Fruit fly (Drosophila melanogaster) whole organism, prepupa: ENCODE measurements around the gene CheB38a.

Source experiments
- Blimp-1 ChIP-seq: fragments of 200-800 bp; sonication (Bioruptor generic); optimal IDR thresholded peaks from 3 replicates; lab custom pipeline; 2017; ENCODE audit warnings: missing biosample characterization, missing genetic modification characterization, mild to moderate bottlenecking, moderate library complexity, missing genetic modification reagents
- CG11294 ChIP-seq: fragments of 200-800 bp; sonication (Bioruptor generic); IDR thresholded peaks from 2 replicates; pipeline ENCODE4 v1.3.6; 2022; ENCODE audit warnings: missing biosample characterization, missing genetic modification characterization
- CG11902 ChIP-seq: fragments of 200-800 bp; sonication (Bioruptor generic); optimal IDR thresholded peaks from 3 replicates; lab custom pipeline; 2016; ENCODE audit warnings: missing biosample characterization, missing genetic modification characterization
- CG15336 ChIP-seq: fragments of 200-800 bp; sonication (Bioruptor generic); IDR thresholded peaks from 2 replicates; pipeline ENCODE4 v1.3.6; 2022; ENCODE audit warnings: missing biosample characterization, missing genetic modification characterization
- CG1621 ChIP-seq: fragments of 200-800 bp; sonication (Bioruptor generic); optimal IDR thresholded peaks from 3 replicates; lab custom pipeline; 2018; ENCODE audit warnings: missing biosample characterization, mild to moderate bottlenecking, missing genetic modification characterization
- CG16779 ChIP-seq: fragments of 200-800 bp; sonication (Bioruptor generic); optimal IDR thresholded peaks from 3 replicates; lab custom pipeline; 2017; ENCODE audit warnings: missing biosample characterization, mild to moderate bottlenecking, missing genetic modification characterization
- CG3032 ChIP-seq: fragments of 200-800 bp; optimal IDR thresholded peaks from 2 replicates; lab custom pipeline; 2019; ENCODE audit warnings: missing biosample characterization, mild to moderate bottlenecking, missing genetic modification characterization, moderate library complexity
- CG31627 ChIP-seq: fragments of 200-800 bp; sonication (Bioruptor generic); optimal IDR thresholded peaks from 3 replicates; lab custom pipeline; 2016; ENCODE audit warnings: missing biosample characterization, missing genetic modification characterization
- CG34406 ChIP-seq: fragments of 200-800 bp; sonication (Bioruptor generic); optimal IDR thresholded peaks from 3 replicates; lab custom pipeline; 2016; ENCODE audit warnings: missing biosample characterization, missing genetic modification characterization
- CG3919 ChIP-seq: fragments of 200-800 bp; sonication (Bioruptor generic); optimal IDR thresholded peaks from 3 replicates; lab custom pipeline; 2016; ENCODE audit warnings: missing biosample characterization, missing genetic modification characterization
- CG6276 ChIP-seq: fragments of 200-800 bp; sonication (Bioruptor generic); optimal IDR thresholded peaks from 2 replicates; lab custom pipeline; 2017; ENCODE audit warnings: missing biosample characterization, mild to moderate bottlenecking, missing genetic modification characterization
- CG6854 ChIP-seq: fragments of 200-800 bp; sonication (Bioruptor generic); optimal IDR thresholded peaks from 2 replicates; lab custom pipeline; 2017; ENCODE audit warnings: missing biosample characterization, mild to moderate bottlenecking, missing genetic modification characterization
- CG7368 ChIP-seq: fragments of 200-800 bp; sonication (Bioruptor generic); optimal IDR thresholded peaks from 3 replicates; lab custom pipeline; 2016; ENCODE audit warnings: missing biosample characterization, missing genetic modification characterization
- CG8119 ChIP-seq: fragments of 200-800 bp; sonication (Bioruptor generic); IDR thresholded peaks from 3 replicates; pipeline ENCODE4 v1.3.6; 2022; ENCODE audit warnings: missing biosample characterization, missing genetic modification characterization
- CG9139 ChIP-seq: fragments of 200-800 bp; sonication (Bioruptor generic); optimal IDR thresholded peaks from 3 replicates; lab custom pipeline; 2017; ENCODE audit warnings: missing biosample characterization, mild to moderate bottlenecking, missing genetic modification characterization
- Eip78C ChIP-seq: fragments of 200-800 bp; sonication (Bioruptor generic); peaks from one replicate; lab custom pipeline; 2016; ENCODE audit warnings: missing biosample characterization, missing genetic modification characterization
- Eip93F ChIP-seq: fragments of 200-800 bp; sonication (Bioruptor generic); optimal IDR thresholded peaks from 2 replicates; lab custom pipeline; 2016; ENCODE audit warnings: missing biosample characterization, mild to moderate bottlenecking, missing genetic modification characterization
- Ets96B ChIP-seq: fragments of 200-800 bp; optimal IDR thresholded peaks from 2 replicates; lab custom pipeline; 2019; ENCODE audit warnings: missing biosample characterization, mild to moderate bottlenecking, missing genetic modification characterization, moderate library complexity
- Gug ChIP-seq: fragments of 200-800 bp; sonication (Bioruptor generic); IDR thresholded peaks from 2 replicates; pipeline ENCODE4 v1.3.6; 2022; ENCODE audit warnings: missing biosample characterization, missing genetic modification characterization
- Hr38 ChIP-seq: sonication (Bioruptor generic); optimal IDR thresholded peaks from 2 replicates; lab custom pipeline; 2016; ENCODE audit warnings: missing biosample characterization, missing genetic modification characterization
- Hr39 ChIP-seq: fragments of 200-800 bp; sonication (Bioruptor generic); optimal IDR thresholded peaks from 2 replicates; lab custom pipeline; 2016; ENCODE audit warnings: missing biosample characterization, missing genetic modification characterization
- Hr4 ChIP-seq: fragments of 200-800 bp; sonication (Bioruptor generic); optimal IDR thresholded peaks from 3 replicates; lab custom pipeline; 2016; ENCODE audit warnings: missing biosample characterization, missing genetic modification characterization
- Lpt ChIP-seq: fragments of 200-800 bp; sonication (Bioruptor generic); optimal IDR thresholded peaks from 3 replicates; lab custom pipeline; 2016; ENCODE audit warnings: missing biosample characterization, missing genetic modification characterization
- Met ChIP-seq: fragments of 200-800 bp; sonication (Bioruptor generic); optimal IDR thresholded peaks from 3 replicates; lab custom pipeline; 2016; ENCODE audit warnings: missing biosample characterization, missing genetic modification characterization
- Smox ChIP-seq: fragments of 200-800 bp; sonication (Bioruptor generic); optimal IDR thresholded peaks from 3 replicates; lab custom pipeline; 2016; ENCODE audit warnings: missing biosample characterization, missing genetic modification characterization
- Sox102F ChIP-seq: fragments of 200-800 bp; sonication (Bioruptor generic); optimal IDR thresholded peaks from 2 replicates; lab custom pipeline; 2016; ENCODE audit warnings: missing biosample characterization, mild to moderate bottlenecking, missing genetic modification characterization
- Sox14 ChIP-seq: fragments of 200-800 bp; sonication (Bioruptor generic); optimal IDR thresholded peaks from 3 replicates; lab custom pipeline; 2016; ENCODE audit warnings: missing biosample characterization, missing genetic modification characterization
- Sox15 ChIP-seq: fragments of 200-800 bp; sonication (Bioruptor generic); optimal IDR thresholded peaks from 3 replicates; lab custom pipeline; 2016; ENCODE audit warnings: missing biosample characterization, missing genetic modification characterization
- achi ChIP-seq: fragments of 200-800 bp; sonication (Bioruptor generic); optimal IDR thresholded peaks from 3 replicates; lab custom pipeline; 2016; ENCODE audit warnings: missing biosample characterization, missing genetic modification characterization
- acj6 ChIP-seq: fragments of 200-800 bp; sonication (Bioruptor generic); optimal IDR thresholded peaks from 3 replicates; lab custom pipeline; 2016; ENCODE audit warnings: missing biosample characterization, missing genetic modification characterization
- cyc ChIP-seq: fragments of 200-800 bp; sonication (Bioruptor generic); optimal IDR thresholded peaks from 3 replicates; lab custom pipeline; 2016; ENCODE audit warnings: missing biosample characterization, missing genetic modification characterization
- dac ChIP-seq: fragments of 200-800 bp; sonication (Bioruptor generic); optimal IDR thresholded peaks from 2 replicates; lab custom pipeline; 2017; ENCODE audit warnings: missing biosample characterization, mild to moderate bottlenecking, missing genetic modification characterization
- dsx ChIP-seq: fragments of 200-800 bp; optimal IDR thresholded peaks from 3 replicates; lab custom pipeline; 2019; ENCODE audit warnings: missing biosample characterization, mild to moderate bottlenecking, missing genetic modification characterization, moderate library complexity; ENCODE audit not compliant: poor library complexity, severe bottlenecking
- eg ChIP-seq: fragments of 200-800 bp; sonication (Bioruptor generic); IDR thresholded peaks from 3 replicates; pipeline ENCODE4 v1.3.6; 2022; ENCODE audit warnings: missing biosample characterization, missing genetic modification characterization
- esn ChIP-seq: fragments of 200-800 bp; sonication (Bioruptor generic); optimal IDR thresholded peaks from 2 replicates; lab custom pipeline; 2016; ENCODE audit warnings: missing biosample characterization, mild to moderate bottlenecking, missing genetic modification characterization, moderate library complexity
- fd59A ChIP-seq: fragments of 200-800 bp; sonication (Bioruptor generic); optimal IDR thresholded peaks from 2 replicates; lab custom pipeline; 2017; ENCODE audit warnings: missing biosample characterization, mild to moderate bottlenecking, missing genetic modification characterization, missing genetic modification reagents
- fd85E ChIP-seq: fragments of 200-800 bp; sonication (Bioruptor generic); optimal IDR thresholded peaks from 3 replicates; lab custom pipeline; 2016; ENCODE audit warnings: missing biosample characterization, missing genetic modification characterization
- fkh ChIP-seq: fragments of 200-800 bp; sonication (Bioruptor generic); optimal IDR thresholded peaks from 3 replicates; lab custom pipeline; 2017; ENCODE audit warnings: missing biosample characterization, mild to moderate bottlenecking, missing genetic modification characterization, moderate library complexity
- lz ChIP-seq: fragments of 200-800 bp; sonication (Bioruptor generic); optimal IDR thresholded peaks from 3 replicates; lab custom pipeline; 2016; ENCODE audit warnings: missing biosample characterization, missing genetic modification characterization
- net ChIP-seq: fragments of 200-800 bp; sonication (Bioruptor generic); optimal IDR thresholded peaks from 3 replicates; lab custom pipeline; 2016; ENCODE audit warnings: missing biosample characterization, missing genetic modification characterization
- pdm3 ChIP-seq: fragments of 200-800 bp; sonication (Bioruptor generic); optimal IDR thresholded peaks from 3 replicates; lab custom pipeline; 2016; ENCODE audit warnings: missing biosample characterization, missing genetic modification characterization
- salr ChIP-seq, 2 experiments: fragments of 200-800 bp; sonication (Bioruptor generic); optimal IDR thresholded peaks; 3 replicates each; lab custom pipeline; 2016 to 2018; ENCODE audit warnings: missing biosample characterization in 2 of 2, missing genetic modification characterization in 2 of 2, mild to moderate bottlenecking in 1 of 2
- spab ChIP-seq: fragments of 200-800 bp; sonication (Bioruptor generic); optimal IDR thresholded peaks from 2 replicates; lab custom pipeline; 2017; ENCODE audit warnings: missing biosample characterization, mild to moderate bottlenecking, missing genetic modification characterization, missing genetic modification reagents
- vri ChIP-seq: fragments of 200-800 bp; sonication (Bioruptor generic); optimal IDR thresholded peaks from 3 replicates; lab custom pipeline; 2016; ENCODE audit warnings: missing biosample characterization, mild to moderate bottlenecking, missing genetic modification characterization

The CheB38a gene

DNA sequence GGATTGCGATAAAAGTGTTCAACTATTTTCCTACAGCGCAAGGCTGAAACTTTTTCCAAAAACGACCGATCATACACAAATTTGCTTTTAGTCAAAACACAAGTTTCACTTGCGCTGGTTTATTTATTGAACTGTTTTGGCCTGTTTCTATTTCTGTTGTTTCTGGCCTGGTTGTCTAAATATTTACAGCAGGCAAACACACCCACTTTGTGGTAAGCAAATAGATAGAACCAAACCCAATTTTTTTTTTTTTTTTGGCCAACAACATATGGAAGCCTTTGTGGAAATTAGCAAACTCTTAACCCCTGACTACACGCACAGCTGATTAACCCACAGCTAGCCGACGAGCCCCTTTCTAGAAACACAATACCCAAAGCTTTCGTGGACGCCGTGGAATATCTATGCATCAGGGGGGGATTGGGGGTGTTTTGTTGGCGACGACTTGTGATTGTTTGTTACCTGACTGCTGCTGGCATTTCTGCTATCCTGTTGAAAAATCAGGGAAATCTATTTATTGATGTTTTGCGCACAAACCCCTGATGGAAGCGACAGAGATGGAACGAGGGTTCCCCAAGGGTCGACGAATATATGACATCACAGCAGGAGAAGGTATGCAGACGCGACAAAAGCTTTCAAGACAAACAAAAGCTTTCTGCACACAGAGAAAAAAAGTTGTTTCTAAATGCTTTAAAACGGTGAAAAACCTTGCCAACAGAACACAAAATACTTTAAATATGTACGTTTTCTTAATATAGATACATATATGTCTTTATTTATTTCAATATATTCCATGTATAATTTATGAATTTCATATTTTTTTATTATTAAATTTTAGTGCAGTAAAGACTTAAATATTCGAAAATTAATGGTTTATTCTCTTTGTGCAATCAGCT, 10.5 kb downstream of the CheB38a start (continued):
- peak; percentile 65; the same call in 2 of the 3 replicates for TF ChIP-seq CG8119 (GFP tag; lab: Robert Waterston, UW)
- peak; percentile 24 for TF ChIP-seq dsx (GFP tag; lab: Kevin White, UChicago)
- TF ChIP-seq acj6 (GFP tag; lab: Kevin White, UChicago): peak; percentile 34
- TF ChIP-seq Eip78C (GFP tag; lab: Kevin White, UChicago): peak; percentile 68
- no peak for TF ChIP-seq CG16779 (tag; lab: Kevin White, UChicago)
- TF ChIP-seq CG31627 (GFP tag; lab: Kevin White, UChicago): no peak
- no peak for TF ChIP-seq Gug
- no peak for TF ChIP-seq fd59A (GFP tag; lab: Kevin White, UChicago)
- peak; percentile 3 for TF ChIP-seq Hr4 (GFP tag; lab: Kevin White, UChicago)
- peak; percentile 31 for TF ChIP-seq CG3919 (GFP tag; lab: Kevin White, UChicago)
- TF ChIP-seq pdm3 (GFP tag; lab: Kevin White, UChicago): peak; percentile 19
- TF ChIP-seq Ets96B (tag; lab: Kevin White, UChicago): peak; percentile 44
- TF ChIP-seq CG6854 (GFP tag; lab: Kevin White, UChicago): no peak
- no peak for TF ChIP-seq Sox15 (GFP tag; lab: Kevin White, UChicago)
- no peak for TF ChIP-seq spab (GFP tag; lab: Kevin White, UChicago)
- TF ChIP-seq dac: no peak
- TF ChIP-seq CG6276 (GFP tag; lab: Kevin White, UChicago): no peak
- TF ChIP-seq eg (GFP tag; lab: Robert Waterston, UW): peak; percentile 53; the same call in 2 of the 3 replicates
- TF ChIP-seq net (GFP tag; lab: Kevin White, UChicago): no peak
- no peak for TF ChIP-seq CG7368
- peak; percentile 30 for TF ChIP-seq vri
- peak; percentile 10 for TF ChIP-seq Met (GFP tag; lab: Kevin White, UChicago)
- no peak for TF ChIP-seq CG11902 (GFP tag; lab: Kevin White, UChicago)
- TF ChIP-seq CG3032 (tag; lab: Kevin White, UChicago): peak; percentile 35
- no peak for TF ChIP-seq Smox (GFP tag; lab: Kevin White, UChicago)
- TF ChIP-seq fkh (GFP tag; lab: Kevin White, UChicago): peak; percentile 87
- TF ChIP-seq CG15336 (GFP tag; lab: Robert Waterston, UW): peak; percentile 69
- peak; percentile 26 for TF ChIP-seq achi (GFP tag; lab: Kevin White, UChicago)
- TF ChIP-seq, all 60 proteins: peak for 29

DNA sequence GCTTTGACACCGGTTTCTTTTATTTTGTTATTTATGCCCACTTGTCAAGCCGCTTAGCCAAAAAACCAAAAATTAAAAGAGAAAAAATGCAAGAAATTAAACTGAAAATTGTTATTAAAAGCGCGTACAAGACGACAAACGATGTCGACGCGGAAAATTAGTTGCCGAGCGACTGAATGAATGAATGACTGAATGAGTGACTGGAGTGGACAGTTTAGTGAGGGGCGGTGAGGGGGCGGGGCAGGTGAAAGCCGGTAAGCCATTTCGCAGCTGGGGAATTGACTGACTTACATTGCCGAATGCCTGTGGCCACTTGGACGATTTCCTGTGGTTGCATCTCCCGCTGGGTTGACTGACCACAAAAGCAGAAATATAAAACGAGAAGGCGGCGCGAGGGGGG, 11.7 kb downstream of the CheB38a start:
- TF ChIP-seq Hr4 (GFP tag; lab: Kevin White, UChicago) (no peak), Met (GFP tag; lab: Kevin White, UChicago) (no peak), CG9139 (GFP tag; lab: Kevin White, UChicago) (no peak), Hr39 (GFP tag; lab: Kevin White, UChicago) (no peak), CG11294 (GFP tag; lab: Robert Waterston, UW) (no peak), CG8119 (GFP tag; lab: Robert Waterston, UW) (no peak), lz (no peak)

DNA sequence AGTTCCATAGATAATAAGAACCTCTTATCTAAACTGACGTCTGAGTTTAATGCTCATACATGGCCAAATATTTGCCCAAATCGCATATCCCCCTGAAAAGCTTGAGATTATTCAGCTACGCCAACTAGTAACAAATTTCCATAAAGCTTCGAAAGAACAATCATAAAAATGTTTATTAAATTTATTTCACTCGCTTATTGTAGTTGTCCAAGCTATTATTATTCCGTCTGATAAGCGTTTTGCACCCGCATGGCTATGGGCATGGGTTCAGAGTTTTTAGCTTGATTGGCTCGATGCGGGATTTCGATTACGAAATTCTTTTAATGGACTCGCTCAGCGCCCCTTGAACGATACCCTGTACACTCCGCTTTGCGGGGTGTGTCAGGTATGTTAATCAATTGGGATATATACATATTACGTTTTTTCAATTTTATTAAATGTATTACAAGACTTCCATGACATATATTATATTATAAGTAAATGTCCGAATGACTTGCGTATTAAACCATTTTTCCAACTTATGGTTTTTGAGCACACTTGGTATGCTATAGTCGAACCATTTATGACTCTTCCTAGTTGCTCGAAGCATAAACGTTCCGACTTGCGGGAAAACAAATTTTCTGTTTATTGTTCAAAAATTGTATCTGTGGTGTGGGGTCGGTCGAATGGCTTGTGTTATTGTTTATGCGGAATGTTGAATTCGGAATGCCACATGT, 12.6 kb downstream of the CheB38a start:
- TF ChIP-seq Blimp-1 (GFP tag; lab: Kevin White, UChicago) (peak; percentile 34), CG11294 (GFP tag; lab: Robert Waterston, UW) (0 out of 2 replicates have a peak, but pooled peaks have one; percentile 38), CG9139 (GFP tag; lab: Kevin White, UChicago) (peak; percentile 12), Sox102F (GFP tag; lab: Kevin White, UChicago) (peak; percentile 78), Hr4 (GFP tag; lab: Kevin White, UChicago) (peak; percentile 72), CG7368 (no peak), Hr38 (no peak), fkh (GFP tag; lab: Kevin White, UChicago) (peak; percentile 60), CG1621 (tag; lab: Kevin White, UChicago) (peak; percentile 31), CG34406 (peak; percentile 68), vri (peak; percentile 82), esn (GFP tag; lab: Kevin White, UChicago) (peak; percentile 81), fd85E (no peak), Lpt (peak; percentile 49), Sox14 (peak; percentile 65), salr (GFP tag; optimal IDR thresholded peaks at IDR 0.05; lab: Kevin White, UChicago) (peak; percentile 11 to 38), CG6854 (GFP tag; lab: Kevin White, UChicago) (no peak), Sox15 (GFP tag; lab: Kevin White, UChicago) (peak; percentile 58), net (GFP tag; lab: Kevin White, UChicago) (peak; percentile 79), cyc (GFP tag; lab: Kevin White, UChicago) (peak; percentile 62), Eip93F (peak; percentile 52)
